Worm (Caenorhabditis elegans) whole organism, L4 larva: Measurements from ENCODE around the gene snr-4.

Source experiments
- D1046.2 ChIP-seq: fragments of 200-800 bp; sonication (Bioruptor generic); IDR thresholded peaks from 2 replicates; pipeline ENCODE4 v1.3.6; 2022; ENCODE audit warnings: missing genetic modification characterization, missing compliant biosample characterization
- F10B5.3 ChIP-seq: sonication (generic microtip); optimal IDR thresholded peaks from 2 replicates; lab custom pipeline; 2016; ENCODE audit warnings: mild to moderate bottlenecking, missing genetic modification characterization, missing compliant biosample characterization
- F44E2.7 ChIP-seq: fragments of 200-800 bp; sonication (Bioruptor generic); IDR thresholded peaks from 2 replicates; pipeline ENCODE4 v2.1.2; 2022; ENCODE audit warnings: missing genetic modification characterization, missing compliant biosample characterization
- R02D3.7 ChIP-seq: fragments of 150-350 bp; sonication (generic microtip); optimal IDR thresholded peaks from 3 replicates; lab custom pipeline; 2014; ENCODE audit warnings: missing biosample characterization, missing genetic modification characterization
- Y105C5A.15 ChIP-seq: fragments of 200-800 bp; sonication (Bioruptor generic); IDR thresholded peaks from 2 replicates; pipeline ENCODE4 v1.3.6; 2022; ENCODE audit warnings: missing genetic modification characterization, missing compliant biosample characterization
- Y48G9A.11 ChIP-seq: fragments of 200-800 bp; sonication (Bioruptor generic); IDR thresholded peaks from 2 replicates; pipeline ENCODE4 v1.3.6; 2022; ENCODE audit warnings: missing genetic modification reagents, missing genetic modification characterization, missing compliant biosample characterization
- Y75B8A.6 ChIP-seq: fragments of 200-800 bp; sonication (Bioruptor generic); IDR thresholded peaks from 2 replicates; pipeline ENCODE4 v1.3.6; 2022; ENCODE audit warnings: missing genetic modification reagents, missing genetic modification characterization, missing compliant biosample characterization
- ZK546.5 ChIP-seq, 2 experiments: sonication (generic microtip); optimal IDR thresholded peaks; 2 replicates each; lab custom pipeline; 2017; ENCODE audit warnings: missing biosample characterization in 2 of 2, missing genetic modification characterization in 2 of 2
- arid-1 ChIP-seq: fragments of 200-800 bp; sonication (Bioruptor generic); conservative IDR thresholded peaks from 2 replicates; pipeline ENCODE4 v1.3.6; 2022; ENCODE audit warnings: missing genetic modification reagents, missing genetic modification characterization, missing compliant biosample characterization
- ceh-20 ChIP-seq: fragments of 200-800 bp; sonication (Bioruptor generic); IDR thresholded peaks from 2 replicates; pipeline ENCODE4 v1.3.6; 2022; ENCODE audit warnings: missing genetic modification reagents, missing genetic modification characterization, missing compliant biosample characterization
- ceh-32 ChIP-seq: sonication (generic microtip); optimal IDR thresholded peaks from 2 replicates; lab custom pipeline; 2016; ENCODE audit warnings: mild to moderate bottlenecking, missing genetic modification characterization, missing compliant biosample characterization; ENCODE audit not compliant: poor library complexity
- ceh-82 ChIP-seq: sonication (generic microtip); optimal IDR thresholded peaks from 2 replicates; lab custom pipeline; 2017; ENCODE audit warnings: missing biosample characterization, missing genetic modification characterization
- ces-1 ChIP-seq: fragments of 150-350 bp; sonication (generic microtip); optimal IDR thresholded peaks from 4 replicates; lab custom pipeline; 2014; ENCODE audit warnings: missing biosample characterization, missing genetic modification reagents, missing genetic modification characterization
- cey-2 ChIP-seq: sonication (generic microtip); optimal IDR thresholded peaks from 3 replicates; lab custom pipeline; 2017; ENCODE audit warnings: missing genetic modification characterization, mild to moderate bottlenecking, missing compliant biosample characterization, antibody characterized with exemption, borderline replicate concordance; ENCODE audit not compliant: insufficient read depth
- daf-16 ChIP-seq, 3 experiments: sonication (generic microtip); optimal IDR thresholded peaks; 2 replicates each; lab custom pipeline; 2016 to 2017; ENCODE audit warnings: missing genetic modification characterization in 3 of 3, missing genetic modification reagents in 3 of 3, mild to moderate bottlenecking in 2 of 3, missing compliant biosample characterization in 2 of 3, missing biosample characterization in 1 of 3, moderate library complexity in 1 of 3
- dmd-8 ChIP-seq: fragments of 200-800 bp; sonication (Bioruptor generic); IDR thresholded peaks from 2 replicates; pipeline ENCODE4 v1.3.6; 2022; ENCODE audit warnings: missing genetic modification characterization, missing compliant biosample characterization
- duxl-1 ChIP-seq: sonication (generic microtip); optimal IDR thresholded peaks from 2 replicates; lab custom pipeline; 2016; ENCODE audit warnings: mild to moderate bottlenecking, missing genetic modification characterization, moderate library complexity, missing compliant biosample characterization; ENCODE audit not compliant: poor library complexity
- dve-1 ChIP-seq: sonication (generic microtip); optimal IDR thresholded peaks from 2 replicates; lab custom pipeline; 2017; ENCODE audit warnings: antibody characterized with exemption, mild to moderate bottlenecking, missing genetic modification characterization, missing compliant biosample characterization; ENCODE audit not compliant: insufficient read depth
- egl-27 ChIP-seq: sonication (generic microtip); optimal IDR thresholded peaks from 3 replicates; lab custom pipeline; 2017; ENCODE audit warnings: missing biosample characterization, missing genetic modification reagents, missing genetic modification characterization
- egl-43 ChIP-seq: fragments of 200-800 bp; sonication (Bioruptor generic); IDR thresholded peaks from 2 replicates; pipeline ENCODE4 v1.3.6; 2022; ENCODE audit warnings: missing genetic modification reagents, missing genetic modification characterization, missing compliant biosample characterization
- hif-1 ChIP-seq, 2 experiments: sonication (generic microtip); optimal IDR thresholded peaks; 2 replicates each; lab custom pipeline; 2016 to 2017; ENCODE audit warnings: missing compliant biosample characterization in 2 of 2, missing genetic modification characterization in 2 of 2, missing genetic modification reagents in 2 of 2, missing genotype in 2 of 2, mild to moderate bottlenecking in 1 of 2
- jun-1 ChIP-seq: fragments of 150-350 bp; optimal IDR thresholded peaks from 2 replicates; lab custom pipeline; 2014; ENCODE audit warnings: missing biosample characterization, missing genetic modification reagents, missing genetic modification characterization
- lim-7 ChIP-seq: fragments of 200-800 bp; sonication (Bioruptor generic); IDR thresholded peaks from 2 replicates; pipeline ENCODE4 v1.3.6; 2022; ENCODE audit warnings: missing genetic modification characterization, missing compliant biosample characterization
- lin-13 ChIP-seq: fragments of 150-350 bp; optimal IDR thresholded peaks from 2 replicates; lab custom pipeline; 2014; ENCODE audit warnings: missing biosample characterization, missing genetic modification reagents, missing genetic modification characterization
- lin-38 ChIP-seq: fragments of 200-800 bp; sonication (Bioruptor generic); IDR thresholded peaks from 2 replicates; pipeline ENCODE4 v1.3.6; 2022; ENCODE audit warnings: missing genetic modification reagents, missing genetic modification characterization, missing compliant biosample characterization
- lsy-2 ChIP-seq, 2 experiments: fragments of 150-350 bp in 1 of 2; sonication (generic microtip) in 1 of 2; optimal IDR thresholded peaks; 2 replicates each; lab custom pipeline; 2014 to 2017; ENCODE audit warnings: missing biosample characterization in 2 of 2, missing genetic modification characterization in 2 of 2
- mdl-1 ChIP-seq, 2 experiments: fragments of 150-350 bp in 1 of 2; sonication (generic microtip) in 1 of 2; optimal IDR thresholded peaks; 2 replicates each; lab custom pipeline; 2014 to 2017; ENCODE audit warnings: missing biosample characterization in 2 of 2, missing genetic modification characterization in 2 of 2
- mep-1 ChIP-seq: fragments of 150-350 bp; sonication (generic microtip); optimal IDR thresholded peaks from 3 replicates; lab custom pipeline; 2014; ENCODE audit warnings: missing biosample characterization, missing genetic modification characterization
- mes-2 ChIP-seq: sonication (generic microtip); optimal IDR thresholded peaks from 2 replicates; lab custom pipeline; 2016; ENCODE audit warnings: missing genotype, mild to moderate bottlenecking, missing genetic modification characterization, missing compliant biosample characterization; ENCODE audit not compliant: poor library complexity, severe bottlenecking
- mxl-2 ChIP-seq: fragments of 200-800 bp; sonication (Bioruptor generic); conservative IDR thresholded peaks from 2 replicates; pipeline ENCODE4 v1.3.6; 2022; ENCODE audit warnings: missing genetic modification reagents, missing genetic modification characterization, missing compliant biosample characterization
- mxl-3 ChIP-seq: fragments of 200-800 bp; sonication (Bioruptor generic); optimal IDR thresholded peaks from 2 replicates; lab custom pipeline; 2018; ENCODE audit warnings: mild to moderate bottlenecking, missing genetic modification characterization, missing compliant biosample characterization
- nhr-25 ChIP-seq: sonication (generic microtip); optimal IDR thresholded peaks from 2 replicates; lab custom pipeline; 2017; ENCODE audit warnings: missing genetic modification characterization, mild to moderate bottlenecking, missing compliant biosample characterization, antibody characterized with exemption, moderate library complexity, borderline replicate concordance; ENCODE audit not compliant: insufficient read depth
- nhr-28 ChIP-seq: fragments of 150-350 bp; optimal IDR thresholded peaks from 2 replicates; lab custom pipeline; 2014; ENCODE audit warnings: missing biosample characterization, missing genetic modification characterization
- nhr-42 ChIP-seq: fragments of 200-800 bp; sonication (Bioruptor generic); IDR thresholded peaks from 2 replicates; pipeline ENCODE4 v1.3.6; 2022; ENCODE audit warnings: missing genetic modification characterization, missing compliant biosample characterization
- nhr-48 ChIP-seq: sonication (generic microtip); optimal IDR thresholded peaks from 2 replicates; lab custom pipeline; 2016; ENCODE audit warnings: mild to moderate bottlenecking, missing genetic modification characterization, missing compliant biosample characterization
- nhr-6 ChIP-seq: fragments of 150-350 bp; optimal IDR thresholded peaks from 2 replicates; lab custom pipeline; 2014; ENCODE audit warnings: missing biosample characterization, missing genetic modification characterization
- nhr-76 ChIP-seq: fragments of 150-350 bp; optimal IDR thresholded peaks from 2 replicates; lab custom pipeline; 2014; ENCODE audit warnings: missing biosample characterization, missing genetic modification characterization
- nhr-77 ChIP-seq: fragments of 150-350 bp; optimal IDR thresholded peaks from 2 replicates; lab custom pipeline; 2014; ENCODE audit warnings: missing biosample characterization, missing genetic modification characterization
- pha-4 ChIP-seq, 2 experiments: fragments of 150-350 bp in 1 of 2; fragments of 200-800 bp in 1 of 2; sonication (Bioruptor generic) in 1 of 2; IDR thresholded peaks in 1 of 2; optimal IDR thresholded peaks in 1 of 2; 2 replicates each; pipeline versions ENCODE4 v1.3.6 to Lab custom; 2014 to 2022; ENCODE audit warnings: missing genetic modification characterization in 2 of 2, missing genetic modification reagents in 2 of 2, missing biosample characterization in 1 of 2, missing compliant biosample characterization in 1 of 2
- php-3 ChIP-seq: fragments of 200-800 bp; sonication (Bioruptor generic); IDR thresholded peaks from 2 replicates; pipeline ENCODE4 v1.3.6; 2022; ENCODE audit warnings: missing genetic modification reagents, missing genetic modification characterization, missing compliant biosample characterization
- pqm-1 ChIP-seq: sonication (generic microtip); optimal IDR thresholded peaks from 2 replicates; lab custom pipeline; 2017; ENCODE audit warnings: missing biosample characterization, missing genetic modification characterization
- set-16 ChIP-seq: fragments of 200-800 bp; sonication (Bioruptor generic); IDR thresholded peaks from 2 replicates; pipeline ENCODE4 v1.3.6; 2022; ENCODE audit warnings: missing genetic modification reagents, missing genetic modification characterization, missing compliant biosample characterization
- tag-97 ChIP-seq: fragments of 200-800 bp; sonication (Bioruptor generic); IDR thresholded peaks from 2 replicates; pipeline ENCODE4 v1.3.6; 2022; ENCODE audit warnings: missing genetic modification characterization, missing compliant biosample characterization
- unc-130 ChIP-seq: sonication (generic microtip); optimal IDR thresholded peaks from 2 replicates; lab custom pipeline; 2016; ENCODE audit warnings: missing genetic modification reagents, missing genetic modification characterization, missing compliant biosample characterization
- unc-39 ChIP-seq: sonication (generic microtip); optimal IDR thresholded peaks from 2 replicates; lab custom pipeline; 2017; ENCODE audit warnings: missing biosample characterization, missing genetic modification characterization
- vab-7 ChIP-seq: fragments of 200-800 bp; sonication (Bioruptor generic); IDR thresholded peaks from 2 replicates; pipeline ENCODE4 v1.3.6; 2022; ENCODE audit warnings: missing genetic modification reagents, missing genetic modification characterization, missing compliant biosample characterization
- zfp-2 ChIP-seq: sonication (generic microtip); optimal IDR thresholded peaks from 2 replicates; lab custom pipeline; 2016; ENCODE audit warnings: mild to moderate bottlenecking, missing genetic modification characterization, missing compliant biosample characterization
- zfp-3 ChIP-seq: fragments of 200-800 bp; sonication (Bioruptor generic); conservative IDR thresholded peaks from 2 replicates; pipeline ENCODE4 v1.3.6; 2022; ENCODE audit warnings: missing genetic modification reagents, missing genetic modification characterization, missing compliant biosample characterization
- zip-11 ChIP-seq: fragments of 200-800 bp; sonication (Bioruptor generic); IDR thresholded peaks from 2 replicates; pipeline ENCODE4 v1.3.6; 2022; ENCODE audit warnings: missing genetic modification characterization, missing compliant biosample characterization
- zip-2 ChIP-seq: fragments of 150-350 bp; optimal IDR thresholded peaks from 2 replicates; lab custom pipeline; 2014; ENCODE audit warnings: missing biosample characterization, missing genetic modification characterization

The snr-4 gene

DNA sequence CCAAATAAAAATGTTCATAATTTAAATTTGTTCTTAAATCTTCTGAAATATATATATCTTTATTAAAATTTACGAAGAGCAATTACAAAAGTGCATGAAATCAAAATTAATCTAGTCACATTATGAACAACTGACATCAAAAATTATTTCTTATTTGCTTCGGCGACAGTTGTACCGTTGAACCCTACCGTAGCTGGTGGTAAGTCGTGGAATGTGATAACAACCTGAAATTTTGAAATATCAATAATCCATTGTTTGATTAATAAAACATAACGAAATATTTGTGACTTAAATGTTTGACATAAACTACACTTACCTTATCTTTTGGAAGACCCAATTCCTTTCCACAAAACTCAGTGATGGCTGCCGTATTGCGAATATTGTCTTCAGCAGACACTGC lies 2.8 kb downstream of the snr-4 start (continued):
- TF ChIP-seq nhr-28 (tag; lab: Kevin White, UChicago) (peak; percentile 77), F44E2.7 (GFP tag; lab: Robert Waterston, UW) (no peak), mep-1 (tag; lab: Kevin White, UChicago) (no peak), jun-1 (tag; lab: Kevin White, UChicago) (no peak), lin-13 (GFP tag; lab: Kevin White, UChicago) (no peak), nhr-77 (tag; lab: Kevin White, UChicago) (peak; percentile 86), ces-1 (GFP tag; lab: Kevin White, UChicago) (no peak), zfp-2 (tag; lab: Kevin White, UChicago) (no peak), zfp-3 (GFP tag; lab: Robert Waterston, UW) (0 out of 2 replicates have a peak, but pooled peaks have one; percentile 9), unc-39 (no peak), cey-2 (no peak), php-3 (GFP tag; lab: Robert Waterston, UW) (no peak), duxl-1 (tag; lab: Kevin White, UChicago) (no peak), vab-7 (GFP tag; lab: Robert Waterston, UW) (no peak), Y48G9A.11 (GFP tag; lab: Robert Waterston, UW) (no peak), R02D3.7 (tag; lab: Kevin White, UChicago) (no peak), hif-1 (tag; optimal IDR thresholded peaks at IDR 0.05; lab: Kevin White, UChicago) (no peak), zip-11 (GFP tag; lab: Robert Waterston, UW) (no peak), Y75B8A.6 (GFP tag; lab: Robert Waterston, UW) (no peak), lsy-2 (tag; optimal IDR thresholded peaks at IDR 0.05; lab: Kevin White, UChicago) (peak in 1 of 2 experiments; percentile 21), unc-130 (GFP tag; lab: Kevin White, UChicago) (no peak), dmd-8 (GFP tag; lab: Robert Waterston, UW) (no peak), pqm-1 (peak; percentile 34), Y105C5A.15 (GFP tag; lab: Robert Waterston, UW) (no peak), mxl-2 (GFP tag; lab: Robert Waterston, UW) (no peak), D1046.2 (no peak), nhr-76 (tag; lab: Kevin White, UChicago) (no peak), arid-1 (GFP tag; lab: Robert Waterston, UW) (no peak), nhr-25 (tag; lab: Kevin White, UChicago) (no peak), set-16 (GFP tag; lab: Robert Waterston, UW) (no peak), pha-4 (GFP tag; IDR thresholded peaks at IDR 0.05; lab: Robert Waterston, UW) (no peak), pha-4 (tag; optimal IDR thresholded peaks at IDR 0.05; lab: Kevin White, UChicago) (no peak), lim-7 (GFP tag; lab: Robert Waterston, UW) (no peak), egl-27 (tag; lab: Kevin White, UChicago) (no peak), mes-2 (tag; lab: Kevin White, UChicago) (no peak), mdl-1 (tag; optimal IDR thresholded peaks at IDR 0.05; lab: Kevin White, UChicago) (no peak), lin-38 (GFP tag; lab: Robert Waterston, UW) (no peak), egl-43 (no peak), daf-16 (GFP tag; optimal IDR thresholded peaks at IDR 0.05; lab: Kevin White, UChicago) (no peak), daf-16 (tag; optimal IDR thresholded peaks at IDR 0.05; lab: Kevin White, UChicago) (peak; percentile 39), nhr-6 (tag; lab: Kevin White, UChicago) (no peak), dve-1 (tag; lab: Kevin White, UChicago) (peak; percentile 68), nhr-42 (GFP tag; lab: Robert Waterston, UW) (no peak), ceh-32 (tag; lab: Kevin White, UChicago) (no peak), nhr-48 (no peak), F10B5.3 (tag; lab: Kevin White, UChicago) (no peak), mxl-3 (GFP tag; lab: Kevin White, UChicago) (no peak), tag-97 (no peak), ZK546.5 (tag; optimal IDR thresholded peaks at IDR 0.05; lab: Kevin White, UChicago) (no peak), ceh-20 (no peak), zip-2 (tag; lab: Kevin White, UChicago) (no peak), ceh-82 (tag; lab: Kevin White, UChicago) (no peak)
